Fruit fly (Drosophila melanogaster) whole organism, prepupa: ENCODE data around the gene CG18265.

ENCODE experiments used
- CG10631 ChIP-seq: fragments of 200-800 bp; sonication (Bioruptor generic); optimal IDR thresholded peaks from 2 replicates; lab custom pipeline; 2016; ENCODE audit warnings: missing biosample characterization, missing genetic modification characterization
- CG10669 ChIP-seq: fragments of 200-800 bp; sonication (Bioruptor generic); optimal IDR thresholded peaks from 3 replicates; lab custom pipeline; 2018; ENCODE audit warnings: missing biosample characterization, mild to moderate bottlenecking, missing genetic modification characterization, moderate library complexity
- CG11294 ChIP-seq: fragments of 200-800 bp; sonication (Bioruptor generic); IDR thresholded peaks from 2 replicates; pipeline ENCODE4 v1.3.6; 2022; ENCODE audit warnings: missing biosample characterization, missing genetic modification characterization
- CG11762 ChIP-seq: fragments of 200-800 bp; sonication (Bioruptor generic); optimal IDR thresholded peaks from 3 replicates; lab custom pipeline; 2016; ENCODE audit warnings: missing biosample characterization, missing genetic modification characterization; ENCODE audit not compliant: insufficient read depth
- CG11902 ChIP-seq: fragments of 200-800 bp; sonication (Bioruptor generic); optimal IDR thresholded peaks from 3 replicates; lab custom pipeline; 2016; ENCODE audit warnings: missing biosample characterization, missing genetic modification characterization
- CG15336 ChIP-seq: fragments of 200-800 bp; sonication (Bioruptor generic); IDR thresholded peaks from 2 replicates; pipeline ENCODE4 v1.3.6; 2022; ENCODE audit warnings: missing biosample characterization, missing genetic modification characterization
- CG1621 ChIP-seq: fragments of 200-800 bp; sonication (Bioruptor generic); optimal IDR thresholded peaks from 3 replicates; lab custom pipeline; 2018; ENCODE audit warnings: missing biosample characterization, mild to moderate bottlenecking, missing genetic modification characterization
- CG16779 ChIP-seq: fragments of 200-800 bp; sonication (Bioruptor generic); optimal IDR thresholded peaks from 3 replicates; lab custom pipeline; 2017; ENCODE audit warnings: missing biosample characterization, mild to moderate bottlenecking, missing genetic modification characterization
- CG3032 ChIP-seq: fragments of 200-800 bp; optimal IDR thresholded peaks from 2 replicates; lab custom pipeline; 2019; ENCODE audit warnings: missing biosample characterization, mild to moderate bottlenecking, missing genetic modification characterization, moderate library complexity
- CG31627 ChIP-seq: fragments of 200-800 bp; sonication (Bioruptor generic); optimal IDR thresholded peaks from 3 replicates; lab custom pipeline; 2016; ENCODE audit warnings: missing biosample characterization, missing genetic modification characterization
- CG32006 ChIP-seq: fragments of 200-800 bp; sonication (Bioruptor generic); optimal IDR thresholded peaks from 3 replicates; lab custom pipeline; 2017; ENCODE audit warnings: missing biosample characterization, mild to moderate bottlenecking, missing genetic modification characterization
- CG3919 ChIP-seq: fragments of 200-800 bp; sonication (Bioruptor generic); optimal IDR thresholded peaks from 3 replicates; lab custom pipeline; 2016; ENCODE audit warnings: missing biosample characterization, missing genetic modification characterization
- CG4318 ChIP-seq: fragments of 200-800 bp; sonication (Bioruptor generic); optimal IDR thresholded peaks from 3 replicates; lab custom pipeline; 2017; ENCODE audit warnings: missing biosample characterization, mild to moderate bottlenecking, missing genetic modification characterization
- CG6163 ChIP-seq: fragments of 200-800 bp; sonication (Bioruptor generic); IDR thresholded peaks from 3 replicates; pipeline ENCODE4 v1.3.6; 2022; ENCODE audit warnings: missing biosample characterization, missing genetic modification characterization
- CG6276 ChIP-seq: fragments of 200-800 bp; sonication (Bioruptor generic); optimal IDR thresholded peaks from 2 replicates; lab custom pipeline; 2017; ENCODE audit warnings: missing biosample characterization, mild to moderate bottlenecking, missing genetic modification characterization
- CG6854 ChIP-seq: fragments of 200-800 bp; sonication (Bioruptor generic); optimal IDR thresholded peaks from 2 replicates; lab custom pipeline; 2017; ENCODE audit warnings: missing biosample characterization, mild to moderate bottlenecking, missing genetic modification characterization
- CG7368 ChIP-seq: fragments of 200-800 bp; sonication (Bioruptor generic); optimal IDR thresholded peaks from 3 replicates; lab custom pipeline; 2016; ENCODE audit warnings: missing biosample characterization, missing genetic modification characterization
- CG8119 ChIP-seq: fragments of 200-800 bp; sonication (Bioruptor generic); IDR thresholded peaks from 3 replicates; pipeline ENCODE4 v1.3.6; 2022; ENCODE audit warnings: missing biosample characterization, missing genetic modification characterization
- CG8319 ChIP-seq: fragments of 200-800 bp; sonication (Bioruptor generic); optimal IDR thresholded peaks from 3 replicates; lab custom pipeline; 2016; ENCODE audit warnings: missing biosample characterization, missing genetic modification characterization
- CG8632 ChIP-seq: fragments of 200-800 bp; sonication (Bioruptor generic); optimal IDR thresholded peaks from 3 replicates; lab custom pipeline; 2016; ENCODE audit warnings: missing biosample characterization, missing genetic modification characterization
- CG9139 ChIP-seq: fragments of 200-800 bp; sonication (Bioruptor generic); optimal IDR thresholded peaks from 3 replicates; lab custom pipeline; 2017; ENCODE audit warnings: missing biosample characterization, mild to moderate bottlenecking, missing genetic modification characterization
- Eip75B ChIP-seq: fragments of 200-800 bp; sonication (Bioruptor generic); optimal IDR thresholded peaks from 3 replicates; lab custom pipeline; 2016; ENCODE audit warnings: missing biosample characterization, missing genetic modification characterization
- Eip93F ChIP-seq: fragments of 200-800 bp; sonication (Bioruptor generic); optimal IDR thresholded peaks from 2 replicates; lab custom pipeline; 2016; ENCODE audit warnings: missing biosample characterization, mild to moderate bottlenecking, missing genetic modification characterization
- Ets21C ChIP-seq: fragments of 200-800 bp; sonication (Bioruptor generic); optimal IDR thresholded peaks from 3 replicates; lab custom pipeline; 2016; ENCODE audit warnings: missing biosample characterization, missing genetic modification characterization
- Ets96B ChIP-seq: fragments of 200-800 bp; optimal IDR thresholded peaks from 2 replicates; lab custom pipeline; 2019; ENCODE audit warnings: missing biosample characterization, mild to moderate bottlenecking, missing genetic modification characterization, moderate library complexity
- Gug ChIP-seq: fragments of 200-800 bp; sonication (Bioruptor generic); IDR thresholded peaks from 2 replicates; pipeline ENCODE4 v1.3.6; 2022; ENCODE audit warnings: missing biosample characterization, missing genetic modification characterization
- Hr38 ChIP-seq: sonication (Bioruptor generic); optimal IDR thresholded peaks from 2 replicates; lab custom pipeline; 2016; ENCODE audit warnings: missing biosample characterization, missing genetic modification characterization
- Hr39 ChIP-seq: fragments of 200-800 bp; sonication (Bioruptor generic); optimal IDR thresholded peaks from 2 replicates; lab custom pipeline; 2016; ENCODE audit warnings: missing biosample characterization, missing genetic modification characterization
- Hr4 ChIP-seq: fragments of 200-800 bp; sonication (Bioruptor generic); optimal IDR thresholded peaks from 3 replicates; lab custom pipeline; 2016; ENCODE audit warnings: missing biosample characterization, missing genetic modification characterization
- Lpt ChIP-seq: fragments of 200-800 bp; sonication (Bioruptor generic); optimal IDR thresholded peaks from 3 replicates; lab custom pipeline; 2016; ENCODE audit warnings: missing biosample characterization, missing genetic modification characterization
- Met ChIP-seq: fragments of 200-800 bp; sonication (Bioruptor generic); optimal IDR thresholded peaks from 3 replicates; lab custom pipeline; 2016; ENCODE audit warnings: missing biosample characterization, missing genetic modification characterization
- OdsH ChIP-seq: fragments of 200-800 bp; sonication (Bioruptor generic); optimal IDR thresholded peaks from 3 replicates; lab custom pipeline; 2016; ENCODE audit warnings: missing biosample characterization, missing genetic modification characterization
- Smox ChIP-seq: fragments of 200-800 bp; sonication (Bioruptor generic); optimal IDR thresholded peaks from 3 replicates; lab custom pipeline; 2016; ENCODE audit warnings: missing biosample characterization, missing genetic modification characterization
- Sox102F ChIP-seq: fragments of 200-800 bp; sonication (Bioruptor generic); optimal IDR thresholded peaks from 2 replicates; lab custom pipeline; 2016; ENCODE audit warnings: missing biosample characterization, mild to moderate bottlenecking, missing genetic modification characterization
- Sox14 ChIP-seq: fragments of 200-800 bp; sonication (Bioruptor generic); optimal IDR thresholded peaks from 3 replicates; lab custom pipeline; 2016; ENCODE audit warnings: missing biosample characterization, missing genetic modification characterization
- Sox15 ChIP-seq: fragments of 200-800 bp; sonication (Bioruptor generic); optimal IDR thresholded peaks from 3 replicates; lab custom pipeline; 2016; ENCODE audit warnings: missing biosample characterization, missing genetic modification characterization
- achi ChIP-seq: fragments of 200-800 bp; sonication (Bioruptor generic); optimal IDR thresholded peaks from 3 replicates; lab custom pipeline; 2016; ENCODE audit warnings: missing biosample characterization, missing genetic modification characterization
- acj6 ChIP-seq: fragments of 200-800 bp; sonication (Bioruptor generic); optimal IDR thresholded peaks from 3 replicates; lab custom pipeline; 2016; ENCODE audit warnings: missing biosample characterization, missing genetic modification characterization
- dac ChIP-seq: fragments of 200-800 bp; sonication (Bioruptor generic); optimal IDR thresholded peaks from 2 replicates; lab custom pipeline; 2017; ENCODE audit warnings: missing biosample characterization, mild to moderate bottlenecking, missing genetic modification characterization
- dsx ChIP-seq: fragments of 200-800 bp; optimal IDR thresholded peaks from 3 replicates; lab custom pipeline; 2019; ENCODE audit warnings: missing biosample characterization, mild to moderate bottlenecking, missing genetic modification characterization, moderate library complexity; ENCODE audit not compliant: poor library complexity, severe bottlenecking
- esn ChIP-seq: fragments of 200-800 bp; sonication (Bioruptor generic); optimal IDR thresholded peaks from 2 replicates; lab custom pipeline; 2016; ENCODE audit warnings: missing biosample characterization, mild to moderate bottlenecking, missing genetic modification characterization, moderate library complexity
- fd59A ChIP-seq: fragments of 200-800 bp; sonication (Bioruptor generic); optimal IDR thresholded peaks from 2 replicates; lab custom pipeline; 2017; ENCODE audit warnings: missing biosample characterization, mild to moderate bottlenecking, missing genetic modification characterization, missing genetic modification reagents
- fd85E ChIP-seq: fragments of 200-800 bp; sonication (Bioruptor generic); optimal IDR thresholded peaks from 3 replicates; lab custom pipeline; 2016; ENCODE audit warnings: missing biosample characterization, missing genetic modification characterization
- fkh ChIP-seq: fragments of 200-800 bp; sonication (Bioruptor generic); optimal IDR thresholded peaks from 3 replicates; lab custom pipeline; 2017; ENCODE audit warnings: missing biosample characterization, mild to moderate bottlenecking, missing genetic modification characterization, moderate library complexity
- lz ChIP-seq: fragments of 200-800 bp; sonication (Bioruptor generic); optimal IDR thresholded peaks from 3 replicates; lab custom pipeline; 2016; ENCODE audit warnings: missing biosample characterization, missing genetic modification characterization
- net ChIP-seq: fragments of 200-800 bp; sonication (Bioruptor generic); optimal IDR thresholded peaks from 3 replicates; lab custom pipeline; 2016; ENCODE audit warnings: missing biosample characterization, missing genetic modification characterization
- pdm3 ChIP-seq: fragments of 200-800 bp; sonication (Bioruptor generic); optimal IDR thresholded peaks from 3 replicates; lab custom pipeline; 2016; ENCODE audit warnings: missing biosample characterization, missing genetic modification characterization
- ss ChIP-seq, 2 experiments: fragments of 200-800 bp; sonication (Bioruptor generic); optimal IDR thresholded peaks; 2 replicates in 1 of 2; 3 replicates in 1 of 2; lab custom pipeline; 2017 to 2018; ENCODE audit warnings: mild to moderate bottlenecking in 2 of 2, missing biosample characterization in 2 of 2, missing genetic modification characterization in 2 of 2, moderate library complexity in 1 of 2
- svp ChIP-seq: fragments of 200-800 bp; sonication (Bioruptor generic); peaks from one replicate; lab custom pipeline; 2016; ENCODE audit warnings: missing biosample characterization, missing genetic modification characterization
- topi ChIP-seq: fragments of 200-800 bp; sonication (Bioruptor generic); optimal IDR thresholded peaks from 3 replicates; lab custom pipeline; 2016; ENCODE audit warnings: missing biosample characterization, missing genetic modification characterization

CG18265 gene

DNA sequence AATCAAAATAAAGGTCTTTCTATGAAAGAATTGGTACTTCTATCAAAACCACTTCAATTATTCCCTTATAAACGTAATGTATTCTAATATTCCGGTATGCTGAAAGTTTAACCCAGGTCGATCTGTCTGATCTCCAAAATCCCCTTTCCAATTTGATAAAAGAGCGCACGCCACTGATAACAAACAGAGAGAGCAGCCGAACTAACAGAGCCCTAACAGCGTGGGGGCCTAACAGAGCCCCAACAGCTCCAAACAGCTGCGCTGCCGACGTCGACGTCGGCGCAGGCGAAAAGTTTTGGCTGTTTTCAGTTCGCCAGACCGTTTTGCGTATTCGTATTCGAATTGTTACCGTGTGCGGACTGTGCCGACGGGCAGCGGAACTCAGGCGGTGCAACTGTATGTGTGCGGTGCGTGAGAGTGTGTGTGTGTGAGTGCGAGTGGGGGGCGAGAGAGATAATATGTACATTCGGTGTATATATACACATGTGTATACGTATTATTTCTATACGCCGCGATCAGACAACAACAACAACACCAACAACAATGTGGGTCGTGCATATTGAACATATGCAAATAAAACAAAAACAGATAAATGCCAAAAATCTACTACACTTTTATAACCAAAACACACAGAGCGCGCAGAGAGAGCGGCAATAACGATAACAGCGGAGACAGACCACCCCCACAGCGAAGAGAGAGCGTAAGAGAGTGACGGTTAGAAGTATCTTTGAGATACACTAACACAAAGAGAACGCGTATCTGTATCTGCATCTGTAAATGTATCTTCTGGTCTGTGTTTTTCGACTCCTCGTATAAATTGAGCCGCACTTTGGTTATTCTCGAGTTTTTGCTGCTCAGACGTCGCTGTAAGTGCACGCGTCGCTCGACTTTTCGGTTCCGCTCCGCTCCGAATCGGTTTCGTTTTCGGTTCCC, 47.9 kb downstream of the CG18265 start, which contains the start of gene Oatp74D:
Gene Oatp74D, plus strand, starts transcription at position 325 of the 933 bp plus-strand sequence.
- TF ChIP-seq CG11902 (GFP tag; lab: Kevin White, UChicago) (no peak), Hr4 (peak; percentile 82), Eip93F (GFP tag; lab: Kevin White, UChicago) (peak; percentile 83), CG16779 (tag; lab: Kevin White, UChicago) (peak; percentile 40), lz (GFP tag; lab: Kevin White, UChicago) (peak; percentile 72), CG6854 (GFP tag; lab: Kevin White, UChicago) (peak; percentile 64), dac (no peak), Met (GFP tag; lab: Kevin White, UChicago) (peak; percentile 80), CG8632 (GFP tag; lab: Kevin White, UChicago) (peak; percentile 63), Eip75B (peak; percentile 45), dsx (GFP tag; lab: Kevin White, UChicago) (peak; percentile 45), CG31627 (GFP tag; lab: Kevin White, UChicago) (peak; percentile 72), CG6276 (GFP tag; lab: Kevin White, UChicago) (peak; percentile 31), svp (peak; percentile 86), CG9139 (GFP tag; lab: Kevin White, UChicago) (peak; percentile 17), Lpt (GFP tag; lab: Kevin White, UChicago) (peak; percentile 54), CG4318 (no peak), esn (GFP tag; lab: Kevin White, UChicago) (peak; percentile 77), Ets96B (tag; lab: Kevin White, UChicago) (peak; percentile 36), CG8119 (GFP tag; lab: Robert Waterston, UW) (peak; percentile 78), Sox14 (GFP tag; lab: Kevin White, UChicago) (peak; percentile 46), Smox (GFP tag; lab: Kevin White, UChicago) (peak; percentile 73), fkh (peak; percentile 99), Sox15 (GFP tag; lab: Kevin White, UChicago) (peak; percentile 11), Sox102F (peak; percentile 71), CG11762 (no peak), CG32006 (GFP tag; lab: Kevin White, UChicago) (peak; percentile 39), CG3032 (tag; lab: Kevin White, UChicago) (no peak), CG11294 (GFP tag; lab: Robert Waterston, UW) (0 out of 2 replicates have a peak, but pooled peaks have one; percentile 26), topi (GFP tag; lab: Kevin White, UChicago) (peak; percentile 78), CG8319 (peak; percentile 8), CG3919 (GFP tag; lab: Kevin White, UChicago) (peak; percentile 74), pdm3 (GFP tag; lab: Kevin White, UChicago) (peak; percentile 65), CG1621 (tag; lab: Kevin White, UChicago) (peak; percentile 19), CG10669 (GFP tag; lab: Kevin White, UChicago) (peak; percentile 30), acj6 (peak; percentile 58), CG15336 (GFP tag; lab: Robert Waterston, UW) (peak; percentile 67), fd85E (no peak), net (GFP tag; lab: Kevin White, UChicago) (peak; percentile 74), Gug (no peak), Ets21C (peak; percentile 58), OdsH (GFP tag; lab: Kevin White, UChicago) (peak; percentile 64), CG7368 (peak; percentile 47), CG6163 (peak; percentile 64; the same call in 2 of the 3 replicates), Hr39 (GFP tag; lab: Kevin White, UChicago) (peak; percentile 70), achi (GFP tag; lab: Kevin White, UChicago) (peak; percentile 49), fd59A (no peak), Hr38 (GFP tag; lab: Kevin White, UChicago) (no peak), ss (GFP tag; optimal IDR thresholded peaks at IDR 0.05; lab: Kevin White, UChicago) (peak; percentile 20 to 22), CG10631 (GFP tag; lab: Kevin White, UChicago) (peak; percentile 45)
